Worm (Caenorhabditis elegans): Measurements from ENCODE around the gene K10D6.4.

ce11 chrV:11225981-11226380, 24.3 kb downstream of the K10D6.4 start, which contains the start of gene bgal-1:
- TF ChIP-seq zim-3 (tag; optimal IDR thresholded peaks at IDR 0.05) = no peak
- TF ChIP-seq nfya-1 (tag; optimal IDR thresholded peaks at IDR 0.05; ENCODE audit: borderline replicate concordance, insufficient read depth) = no peak
- TF ChIP-seq F57C9.4 (tag; optimal IDR thresholded peaks at IDR 0.05) = no peak
- TF ChIP-seq ceh-79 (tag; optimal IDR thresholded peaks at IDR 0.05) = no peak
- no peak for TF ChIP-seq B0261.1 (tag; optimal IDR thresholded peaks at IDR 0.05)
- no peak for TF ChIP-seq ztf-3 (GFP tag; optimal IDR thresholded peaks at IDR 0.05)
- TF ChIP-seq B0019.2 (GFP tag; conservative IDR thresholded peaks at IDR 0.05) = no peak
- peak; percentile 22 for TF ChIP-seq ama-1 (optimal IDR thresholded peaks at IDR 0.05)
- peak in 1 of 2 experiments; percentile 15 for TF ChIP-seq ama-1 (GFP tag; optimal IDR thresholded peaks at IDR 0.05)
- TF ChIP-seq lsy-27 (tag; optimal IDR thresholded peaks at IDR 0.05; ENCODE audit: borderline replicate concordance, insufficient read depth) = no peak
- TF ChIP-seq bed-1 (GFP tag; IDR thresholded peaks at IDR 0.05) = no peak
- no peak for TF ChIP-seq lsl-1 (GFP tag; optimal IDR thresholded peaks at IDR 0.05)
- TF ChIP-seq T07F8.4 (tag; optimal IDR thresholded peaks at IDR 0.05) = no peak
- no peak for TF ChIP-seq F49E8.2 (tag; optimal IDR thresholded peaks at IDR 0.05; ENCODE audit: insufficient read depth)
- no peak for TF ChIP-seq lag-1 (GFP tag; IDR thresholded peaks at IDR 0.05)
